Fruit fly (Drosophila melanogaster): ENCODE data around the gene CG32079.

DNA sequence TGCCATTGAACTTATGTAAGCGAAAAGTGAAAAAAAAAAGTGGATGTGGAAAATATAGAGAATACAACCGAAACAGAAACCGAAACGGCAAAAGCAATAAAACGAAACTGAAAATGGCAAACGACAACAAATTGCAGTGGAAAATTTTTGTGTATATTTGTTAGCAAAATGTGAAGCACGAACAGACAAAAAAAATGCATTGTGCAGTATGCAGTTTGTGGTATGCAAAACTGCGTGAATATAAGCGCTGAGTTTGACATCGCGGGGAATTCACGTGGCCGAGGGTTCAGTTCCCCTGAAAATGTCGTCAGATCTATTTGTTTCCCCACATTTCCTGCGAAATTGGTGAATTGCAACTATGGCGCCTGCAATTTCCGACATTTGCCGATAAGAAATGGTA, 18.3 kb downstream of the CG32079 start:
- no peak for TF ChIP-seq CG8478 (optimal IDR thresholded peaks at IDR 0.05)
- TF ChIP-seq CTCF (optimal IDR thresholded peaks at IDR 0.05): no peak
